Fruit fly (Drosophila melanogaster): Measurements from ENCODE around the gene CG32264.

Gene CG32264

dm6 chr3L:3809943-3810342, 3.7 kb upstream of the CG32264 start, which contains the start of gene CG32262 (continued):
- TF ChIP-seq mld (GFP tag; IDR thresholded peaks at IDR 0.05; ENCODE audit: partially characterized antibody) (0 out of 3 replicates have a peak, but pooled peaks have one; percentile 46), Sin3A (optimal IDR thresholded peaks at IDR 0.05) (peak; percentile 3), NfI (GFP tag; optimal IDR thresholded peaks at IDR 0.05) (peak; percentile 12), E2f1 (GFP tag; IDR thresholded peaks at IDR 0.05) (no peak), stwl (tag; optimal IDR thresholded peaks at IDR 0.05) (peak; percentile 85), HLH4C (GFP tag; IDR thresholded peaks at IDR 0.05; ENCODE audit: partially characterized antibody) (peak; percentile 75), her (GFP tag; optimal IDR thresholded peaks at IDR 0.05) (peak; percentile 11), CG12769 (tag; optimal IDR thresholded peaks at IDR 0.05) (peak; percentile 16), Ets97D (GFP tag; optimal IDR thresholded peaks at IDR 0.05) (peak; percentile 34), Rfx (GFP tag; IDR thresholded peaks at IDR 0.05) (peak; percentile 31), Hmr (GFP tag; optimal IDR thresholded peaks at IDR 0.05) (peak; percentile 22), pzg (GFP tag; optimal IDR thresholded peaks at IDR 0.05) (peak; percentile 67), Dll (GFP tag; IDR thresholded peaks at IDR 0.05; ENCODE audit: partially characterized antibody) (peak; percentile 70), MBD-R2 (GFP tag; IDR thresholded peaks at IDR 0.05) (peak; percentile 84), CG4360 (GFP tag; IDR thresholded peaks at IDR 0.05) (no peak), CG10267 (tag; optimal IDR thresholded peaks at IDR 0.05) (peak; percentile 34), CG16813 (GFP tag; IDR thresholded peaks at IDR 0.05; ENCODE audit: partially characterized antibody) (peak; percentile 57; the same call in 2 of the 3 replicates), E2f2 (GFP tag; IDR thresholded peaks at IDR 0.05) (peak; percentile 87), CG10147 (GFP tag; optimal IDR thresholded peaks at IDR 0.05) (peak; percentile 17), CG8290 (GFP tag; optimal IDR thresholded peaks at IDR 0.05) (no peak), CG8290 (tag; optimal IDR thresholded peaks at IDR 0.05) (peak in 1 of 2 experiments; percentile 39), CG2116 (GFP tag; optimal IDR thresholded peaks at IDR 0.05) (peak; percentile 47), D19A (tag; optimal IDR thresholded peaks at IDR 0.05) (no peak), CG31441 (GFP tag; IDR thresholded peaks at IDR 0.05) (no peak), CG9932 (GFP tag; IDR thresholded peaks at IDR 0.05) (0 out of 2 replicates have a peak, but pooled peaks have one; percentile 27), Mes4 (GFP tag; optimal IDR thresholded peaks at IDR 0.05) (no peak), CrebB (tag; optimal IDR thresholded peaks at IDR 0.05) (peak; percentile 1), unc-4 (GFP tag; IDR thresholded peaks at IDR 0.05; ENCODE audit: partially characterized antibody) (peak; percentile 65), BEAF-32 (GFP tag; optimal IDR thresholded peaks at IDR 0.05) (peak; percentile 59), CG2129 (GFP tag; IDR thresholded peaks at IDR 0.05; ENCODE audit: partially characterized antibody) (peak; percentile 17; the same call in 1 of the 2 replicates), amos (GFP tag; IDR thresholded peaks at IDR 0.05; ENCODE audit: partially characterized antibody) (peak; percentile 55; the same call in 1 of the 2 replicates), Opbp (GFP tag; IDR thresholded peaks at IDR 0.05; ENCODE audit: partially characterized antibody) (peak; percentile 54; the same call in 2 of the 3 replicates), CG13287 (GFP tag; IDR thresholded peaks at IDR 0.05; ENCODE audit: partially characterized antibody) (peak; percentile 80), sug (tag; optimal IDR thresholded peaks at IDR 0.05) (peak; percentile 23), Doc3 (GFP tag; IDR thresholded peaks at IDR 0.05; ENCODE audit: partially characterized antibody) (peak; percentile 50; the same call in 1 of the 3 replicates), CG14860 (GFP tag; IDR thresholded peaks at IDR 0.05; ENCODE audit: partially characterized antibody) (peak; percentile 54; the same call in 2 of the 3 replicates), CG7963 (GFP tag; IDR thresholded peaks at IDR 0.05; ENCODE audit: partially characterized antibody) (peak; percentile 66; the same call in 2 of the 3 replicates), CG34224 (GFP tag; IDR thresholded peaks at IDR 0.05; ENCODE audit: partially characterized antibody) (peak; percentile 71), Pdp1 (GFP tag; optimal IDR thresholded peaks at IDR 0.05) (peak in 1 of 2 experiments; percentile 82), CG8388 (GFP tag; optimal IDR thresholded peaks at IDR 0.05) (peak; percentile 27), so (GFP tag; IDR thresholded peaks at IDR 0.05) (no peak), CG34376 (GFP tag; optimal IDR thresholded peaks at IDR 0.05) (peak; percentile 9), sna (GFP tag; IDR thresholded peaks at IDR 0.05; ENCODE audit: partially characterized antibody) (peak; percentile 71), Med (GFP tag) (peak; percentile 63), CG5180 (GFP tag; optimal IDR thresholded peaks at IDR 0.05) (peak; percentile 93), sens (GFP tag) (peak; percentile 44), CG14014 (GFP tag; IDR thresholded peaks at IDR 0.05) (no peak), CG34422 (GFP tag; IDR thresholded peaks at IDR 0.05) (peak; percentile 52; the same call in 1 of the 3 replicates)
